Worm (Caenorhabditis elegans) whole organism, young adult: ENCODE measurements around the gene dmsr-8.

Source experiments
- C17E4.6 ChIP-seq: fragments of 200-800 bp; sonication (Bioruptor generic); IDR thresholded peaks from 2 replicates; pipeline ENCODE4 v1.3.6; 2022; ENCODE audit warnings: missing genetic modification reagents, missing genetic modification characterization, missing compliant biosample characterization
- F49E8.2 ChIP-seq: sonication (generic microtip); optimal IDR thresholded peaks from 3 replicates; lab custom pipeline; 2017; ENCODE audit warnings: missing genetic modification characterization, mild to moderate bottlenecking, missing compliant biosample characterization, antibody characterized with exemption, moderate library complexity; ENCODE audit not compliant: insufficient read depth

DNA sequence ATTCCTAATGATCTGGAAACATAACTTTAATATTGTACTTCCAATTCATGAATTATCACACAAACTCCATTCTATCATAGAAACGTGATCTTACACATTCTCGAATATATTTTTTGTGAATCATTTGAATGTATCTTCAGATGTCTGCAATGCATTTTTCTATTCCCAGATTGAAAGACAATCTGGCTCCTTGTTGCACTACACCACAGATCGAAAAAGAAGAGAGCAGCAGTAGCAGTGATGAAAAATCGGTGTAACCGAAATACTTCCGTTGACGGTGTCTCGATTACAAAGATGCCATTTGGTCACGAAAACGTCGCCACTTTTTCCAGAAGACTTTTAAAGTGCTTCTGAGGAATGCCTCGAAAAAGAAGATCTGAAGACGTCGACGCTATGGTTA is 25.9 kb upstream of the dmsr-8 start, which contains the start of gene degt-1:
- TF ChIP-seq C17E4.6 (GFP tag; lab: Robert Waterston, UW) (no peak), F49E8.2 (tag; lab: Kevin White, UChicago) (no peak)
